Worm (Caenorhabditis elegans) whole organism, L4 larva: Measurements from ENCODE around the gene K10H10.9.
"Not testable (repeated sequence)": the region's sequence is repeated elsewhere in the genome, so short reads cannot be mapped to it uniquely, and the experiment has no call there.

ENCODE experiments used
- F37D6.2 ChIP-seq: sonication (generic microtip); optimal IDR thresholded peaks from 2 replicates; lab custom pipeline; 2016; ENCODE audit warnings: mild to moderate bottlenecking, missing genetic modification characterization, missing compliant biosample characterization
- F44E2.7 ChIP-seq: fragments of 200-800 bp; sonication (Bioruptor generic); IDR thresholded peaks from 2 replicates; pipeline ENCODE4 v2.1.2; 2022; ENCODE audit warnings: missing genetic modification characterization, missing compliant biosample characterization
- R02D3.7 ChIP-seq: fragments of 150-350 bp; sonication (generic microtip); optimal IDR thresholded peaks from 3 replicates; lab custom pipeline; 2014; ENCODE audit warnings: missing biosample characterization, missing genetic modification characterization
- T20F7.1 ChIP-seq: fragments of 200-800 bp; sonication (Bioruptor generic); optimal IDR thresholded peaks from 2 replicates; lab custom pipeline; 2018; ENCODE audit warnings: mild to moderate bottlenecking, missing genetic modification characterization, missing compliant biosample characterization
- Y48G9A.11 ChIP-seq: fragments of 200-800 bp; sonication (Bioruptor generic); IDR thresholded peaks from 2 replicates; pipeline ENCODE4 v1.3.6; 2022; ENCODE audit warnings: missing genetic modification reagents, missing genetic modification characterization, missing compliant biosample characterization
- Y75B8A.6 ChIP-seq: fragments of 200-800 bp; sonication (Bioruptor generic); IDR thresholded peaks from 2 replicates; pipeline ENCODE4 v1.3.6; 2022; ENCODE audit warnings: missing genetic modification reagents, missing genetic modification characterization, missing compliant biosample characterization
- ZK337.2 ChIP-seq: fragments of 200-800 bp; sonication (Bioruptor generic); IDR thresholded peaks from 2 replicates; pipeline ENCODE4 v1.3.6; 2022; ENCODE audit warnings: missing genetic modification reagents, missing genetic modification characterization, missing compliant biosample characterization
- aly-2 ChIP-seq: sonication (generic microtip); optimal IDR thresholded peaks from 2 replicates; lab custom pipeline; 2018; ENCODE audit warnings: missing biosample characterization, missing genetic modification characterization
- ama-1 ChIP-seq: fragments of 150-350 bp; optimal IDR thresholded peaks from 2 replicates; lab custom pipeline; 2014; ENCODE audit warnings: inconsistent platforms, mixed read lengths
- attf-4 ChIP-seq: sonication (generic microtip); optimal IDR thresholded peaks from 3 replicates; lab custom pipeline; 2017; ENCODE audit warnings: missing biosample characterization, missing genetic modification characterization
- ceh-44 ChIP-seq: fragments of 200-800 bp; sonication (Bioruptor generic); IDR thresholded peaks from 2 replicates; pipeline ENCODE4 v1.3.6; 2022; ENCODE audit warnings: missing genetic modification reagents, missing genetic modification characterization, missing compliant biosample characterization
- ceh-82 ChIP-seq: sonication (generic microtip); optimal IDR thresholded peaks from 2 replicates; lab custom pipeline; 2017; ENCODE audit warnings: missing biosample characterization, missing genetic modification characterization
- daf-16 ChIP-seq, 3 experiments: sonication (generic microtip); optimal IDR thresholded peaks; 2 replicates each; lab custom pipeline; 2016 to 2017; ENCODE audit warnings: missing genetic modification characterization in 3 of 3, missing genetic modification reagents in 3 of 3, mild to moderate bottlenecking in 2 of 3, missing compliant biosample characterization in 2 of 3, missing biosample characterization in 1 of 3, moderate library complexity in 1 of 3
- dpl-1 ChIP-seq: fragments of 150-350 bp; optimal IDR thresholded peaks from 2 replicates; lab custom pipeline; 2014; ENCODE audit warnings: missing biosample characterization, missing genetic modification reagents, missing genetic modification characterization
- fkh-10 ChIP-seq: fragments of 150-350 bp; optimal IDR thresholded peaks from 2 replicates; lab custom pipeline; 2014; ENCODE audit warnings: missing biosample characterization, missing genetic modification reagents, missing genetic modification characterization
- gei-8 ChIP-seq: fragments of 200-800 bp; sonication (Bioruptor generic); optimal IDR thresholded peaks from 2 replicates; lab custom pipeline; 2018; ENCODE audit warnings: mild to moderate bottlenecking, missing genetic modification characterization, missing compliant biosample characterization
- hif-1 ChIP-seq, 2 experiments: sonication (generic microtip); optimal IDR thresholded peaks; 2 replicates each; lab custom pipeline; 2016 to 2017; ENCODE audit warnings: missing compliant biosample characterization in 2 of 2, missing genetic modification characterization in 2 of 2, missing genetic modification reagents in 2 of 2, missing genotype in 2 of 2, mild to moderate bottlenecking in 1 of 2
- hmg-1.1 ChIP-seq: fragments of 200-800 bp; sonication (Bioruptor generic); IDR thresholded peaks from 2 replicates; pipeline ENCODE4 v1.3.6; 2022; ENCODE audit warnings: missing genetic modification reagents, missing genetic modification characterization, missing compliant biosample characterization
- lim-7 ChIP-seq: fragments of 200-800 bp; sonication (Bioruptor generic); IDR thresholded peaks from 2 replicates; pipeline ENCODE4 v1.3.6; 2022; ENCODE audit warnings: missing genetic modification characterization, missing compliant biosample characterization
- lin-1 ChIP-seq: fragments of 200-800 bp; sonication (Bioruptor generic); IDR thresholded peaks from 2 replicates; pipeline ENCODE4 v1.3.6; 2022; ENCODE audit warnings: missing genetic modification reagents, missing genetic modification characterization, missing compliant biosample characterization
- lin-13 ChIP-seq: fragments of 150-350 bp; optimal IDR thresholded peaks from 2 replicates; lab custom pipeline; 2014; ENCODE audit warnings: missing biosample characterization, missing genetic modification reagents, missing genetic modification characterization
- lin-38 ChIP-seq: fragments of 200-800 bp; sonication (Bioruptor generic); IDR thresholded peaks from 2 replicates; pipeline ENCODE4 v1.3.6; 2022; ENCODE audit warnings: missing genetic modification reagents, missing genetic modification characterization, missing compliant biosample characterization
- lir-3 ChIP-seq: sonication (generic microtip); optimal IDR thresholded peaks from 2 replicates; lab custom pipeline; 2016; ENCODE audit warnings: mild to moderate bottlenecking, missing genetic modification characterization, missing compliant biosample characterization
- lsy-2 ChIP-seq, 2 experiments: fragments of 150-350 bp in 1 of 2; sonication (generic microtip) in 1 of 2; optimal IDR thresholded peaks; 2 replicates each; lab custom pipeline; 2014 to 2017; ENCODE audit warnings: missing biosample characterization in 2 of 2, missing genetic modification characterization in 2 of 2
- madf-5 ChIP-seq, 2 experiments: fragments of 200-800 bp; sonication (Bioruptor generic); IDR thresholded peaks; 2 replicates each; pipeline ENCODE4 v1.3.6; 2022; ENCODE audit warnings: missing compliant biosample characterization in 2 of 2, missing genetic modification characterization in 2 of 2
- mdl-1 ChIP-seq, 2 experiments: fragments of 150-350 bp in 1 of 2; sonication (generic microtip) in 1 of 2; optimal IDR thresholded peaks; 2 replicates each; lab custom pipeline; 2014 to 2017; ENCODE audit warnings: missing biosample characterization in 2 of 2, missing genetic modification characterization in 2 of 2
- mes-2 ChIP-seq: sonication (generic microtip); optimal IDR thresholded peaks from 2 replicates; lab custom pipeline; 2016; ENCODE audit warnings: missing genotype, mild to moderate bottlenecking, missing genetic modification characterization, missing compliant biosample characterization; ENCODE audit not compliant: poor library complexity, severe bottlenecking
- mxl-2 ChIP-seq: fragments of 200-800 bp; sonication (Bioruptor generic); conservative IDR thresholded peaks from 2 replicates; pipeline ENCODE4 v1.3.6; 2022; ENCODE audit warnings: missing genetic modification reagents, missing genetic modification characterization, missing compliant biosample characterization
- mxl-3 ChIP-seq: fragments of 200-800 bp; sonication (Bioruptor generic); optimal IDR thresholded peaks from 2 replicates; lab custom pipeline; 2018; ENCODE audit warnings: mild to moderate bottlenecking, missing genetic modification characterization, missing compliant biosample characterization
- nhr-237 ChIP-seq: sonication (generic microtip); optimal IDR thresholded peaks from 2 replicates; lab custom pipeline; 2017; ENCODE audit warnings: missing biosample characterization, missing genetic modification characterization
- nhr-25 ChIP-seq: sonication (generic microtip); optimal IDR thresholded peaks from 2 replicates; lab custom pipeline; 2017; ENCODE audit warnings: missing genetic modification characterization, mild to moderate bottlenecking, missing compliant biosample characterization, antibody characterized with exemption, moderate library complexity, borderline replicate concordance; ENCODE audit not compliant: insufficient read depth
- nhr-48 ChIP-seq: sonication (generic microtip); optimal IDR thresholded peaks from 2 replicates; lab custom pipeline; 2016; ENCODE audit warnings: mild to moderate bottlenecking, missing genetic modification characterization, missing compliant biosample characterization
- nhr-77 ChIP-seq: fragments of 150-350 bp; optimal IDR thresholded peaks from 2 replicates; lab custom pipeline; 2014; ENCODE audit warnings: missing biosample characterization, missing genetic modification characterization
- pha-4 ChIP-seq, 2 experiments: fragments of 150-350 bp in 1 of 2; fragments of 200-800 bp in 1 of 2; sonication (Bioruptor generic) in 1 of 2; IDR thresholded peaks in 1 of 2; optimal IDR thresholded peaks in 1 of 2; 2 replicates each; pipeline versions ENCODE4 v1.3.6 to Lab custom; 2014 to 2022; ENCODE audit warnings: missing genetic modification characterization in 2 of 2, missing genetic modification reagents in 2 of 2, missing biosample characterization in 1 of 2, missing compliant biosample characterization in 1 of 2
- php-3 ChIP-seq: fragments of 200-800 bp; sonication (Bioruptor generic); IDR thresholded peaks from 2 replicates; pipeline ENCODE4 v1.3.6; 2022; ENCODE audit warnings: missing genetic modification reagents, missing genetic modification characterization, missing compliant biosample characterization
- saeg-2 ChIP-seq: fragments of 200-800 bp; sonication (Bioruptor generic); IDR thresholded peaks from 2 replicates; pipeline ENCODE4 v1.3.6; 2022; ENCODE audit warnings: missing genetic modification reagents, missing genetic modification characterization, missing compliant biosample characterization
- spr-1 ChIP-seq: sonication (generic microtip); optimal IDR thresholded peaks from 2 replicates; lab custom pipeline; 2016; ENCODE audit warnings: mild to moderate bottlenecking, missing genetic modification characterization, missing compliant biosample characterization
- tra-1 ChIP-seq: fragments of 200-800 bp; sonication (Bioruptor generic); IDR thresholded peaks from 2 replicates; pipeline ENCODE4 v1.3.6; 2022; ENCODE audit warnings: missing genetic modification reagents, missing genetic modification characterization, missing compliant biosample characterization
- unc-130 ChIP-seq: sonication (generic microtip); optimal IDR thresholded peaks from 2 replicates; lab custom pipeline; 2016; ENCODE audit warnings: missing genetic modification reagents, missing genetic modification characterization, missing compliant biosample characterization
- unc-39 ChIP-seq: sonication (generic microtip); optimal IDR thresholded peaks from 2 replicates; lab custom pipeline; 2017; ENCODE audit warnings: missing biosample characterization, missing genetic modification characterization
- unc-62 ChIP-seq, 3 experiments: fragments of 150-350 bp in 1 of 3; sonication (generic microtip); optimal IDR thresholded peaks in 2 of 3; peaks in 1 of 3; 1 replicate in 1 of 3; 2 replicates in 2 of 3; lab custom pipeline; 2014 to 2017; ENCODE audit warnings: missing biosample characterization in 3 of 3, missing genetic modification characterization in 3 of 3, missing genetic modification reagents in 3 of 3, missing genotype in 1 of 3
- zfp-3 ChIP-seq: fragments of 200-800 bp; sonication (Bioruptor generic); conservative IDR thresholded peaks from 2 replicates; pipeline ENCODE4 v1.3.6; 2022; ENCODE audit warnings: missing genetic modification reagents, missing genetic modification characterization, missing compliant biosample characterization
- zip-11 ChIP-seq: fragments of 200-800 bp; sonication (Bioruptor generic); IDR thresholded peaks from 2 replicates; pipeline ENCODE4 v1.3.6; 2022; ENCODE audit warnings: missing genetic modification characterization, missing compliant biosample characterization

Gene K10H10.9

DNA sequence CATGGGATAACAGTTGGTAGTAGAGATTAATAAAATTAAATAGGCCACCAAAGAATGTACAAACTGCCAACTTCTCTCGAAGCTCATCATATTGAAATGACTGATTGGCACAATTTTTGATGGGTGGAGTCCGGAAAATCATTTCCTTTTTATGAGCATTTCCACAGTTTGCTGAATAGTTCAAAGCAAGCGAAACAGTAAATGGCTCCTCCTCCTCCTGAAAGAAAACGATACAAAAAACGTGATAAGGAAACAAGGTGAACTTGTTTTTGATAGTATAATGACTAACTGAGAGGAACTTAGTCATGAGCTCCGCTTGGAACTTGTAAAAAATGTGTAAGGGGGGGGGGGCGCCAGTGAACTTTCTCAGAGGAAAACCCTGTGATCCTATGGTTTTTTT is at the start of gene K10H10.9:
TSS of gene K10H10.9 (minus strand) at position 101 of the 400 bp plus-strand sequence.
- TF ChIP-seq Y75B8A.6 (GFP tag; lab: Robert Waterston, UW), result no peak
- no peak for TF ChIP-seq ZK337.2 (GFP tag; lab: Robert Waterston, UW)
- TF ChIP-seq ceh-82 (tag; lab: Kevin White, UChicago), result no peak
- no peak for TF ChIP-seq unc-39 (tag; lab: Kevin White, UChicago)
- TF ChIP-seq php-3 (GFP tag; lab: Robert Waterston, UW), result no peak
- TF ChIP-seq R02D3.7 (tag; lab: Kevin White, UChicago), result no peak
- no peak for TF ChIP-seq aly-2 (tag; lab: Kevin White, UChicago)
- TF ChIP-seq daf-16 (GFP tag; optimal IDR thresholded peaks at IDR 0.05; lab: Kevin White, UChicago), result no peak
- TF ChIP-seq daf-16 (tag; optimal IDR thresholded peaks at IDR 0.05; lab: Kevin White, UChicago), result no peak
- no peak for TF ChIP-seq mxl-3 (GFP tag; lab: Kevin White, UChicago)
- no peak for TF ChIP-seq dpl-1 (GFP tag; lab: Kevin White, UChicago)
- TF ChIP-seq F37D6.2 (tag; lab: Kevin White, UChicago), result no peak
- TF ChIP-seq nhr-25, result no peak
- TF ChIP-seq ama-1 (lab: Kevin White, UChicago), result no peak
- TF ChIP-seq unc-62 (GFP tag; optimal IDR thresholded peaks at IDR 0.05 in 1 of 2; lab: Kevin White, UChicago), result no peak
- no peak for TF ChIP-seq unc-62 (tag; optimal IDR thresholded peaks at IDR 0.05; lab: Kevin White, UChicago)
- no peak for TF ChIP-seq Y48G9A.11 (GFP tag; lab: Robert Waterston, UW)
- no peak for TF ChIP-seq fkh-10 (GFP tag; lab: Kevin White, UChicago)
- TF ChIP-seq attf-4, result no peak
- no peak for TF ChIP-seq F44E2.7 (GFP tag; lab: Robert Waterston, UW)
- TF ChIP-seq zip-11, result no peak
- no peak for TF ChIP-seq nhr-48 (tag; lab: Kevin White, UChicago)

DNA sequence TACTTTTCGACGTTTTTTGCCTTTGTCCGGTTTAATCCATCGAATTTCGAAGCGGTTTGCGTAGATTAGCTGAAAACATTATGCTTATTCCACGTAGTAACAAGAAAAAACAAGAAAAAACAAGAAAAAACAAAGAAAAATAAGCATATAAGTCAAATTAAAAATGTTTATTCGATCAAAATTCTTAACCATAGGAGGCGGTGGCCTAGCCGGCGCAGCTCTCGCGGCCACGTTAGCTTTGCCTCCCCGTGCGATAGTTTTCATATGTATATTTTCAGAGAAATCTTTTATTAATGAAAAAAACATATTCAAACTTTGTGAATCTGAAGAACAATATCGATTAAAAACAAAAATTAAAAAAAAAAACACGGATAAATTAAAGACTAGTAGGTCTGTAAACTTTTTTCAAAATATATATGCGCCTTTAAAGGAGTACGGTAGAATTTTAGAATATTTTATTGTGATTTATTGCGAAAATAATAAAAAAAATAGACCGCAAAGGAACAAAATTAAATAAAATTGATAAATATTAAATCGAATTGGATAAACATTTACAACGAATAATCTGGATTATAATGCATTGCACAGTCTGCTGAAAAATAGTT is 49.0 kb upstream of the K10H10.9 start:
- TF ChIP-seq madf-5 (GFP tag; IDR thresholded peaks at IDR 0.05; lab: Robert Waterston, UW), result peak in 1 of 2 experiments; percentile 43; a peak in 1 of 4 replicates
- TF ChIP-seq unc-130 (GFP tag; lab: Kevin White, UChicago), result peak; percentile 12
- peak; percentile 69; the same call in 1 of the 2 replicates for TF ChIP-seq ZK337.2 (GFP tag; lab: Robert Waterston, UW)
- 0 out of 2 replicates have a peak, but pooled peaks have one; percentile 44 for TF ChIP-seq hmg-1.1 (GFP tag; lab: Robert Waterston, UW)
- TF ChIP-seq lin-38 (GFP tag; lab: Robert Waterston, UW), result peak; percentile 48
- TF ChIP-seq nhr-77 (tag; lab: Kevin White, UChicago), result peak; percentile 32
- peak; percentile 15 to 94 for TF ChIP-seq lsy-2 (tag; optimal IDR thresholded peaks at IDR 0.05; lab: Kevin White, UChicago)
- peak; percentile 71 for TF ChIP-seq mes-2 (tag; lab: Kevin White, UChicago)
- peak in 1 of 2 experiments; percentile 32 for TF ChIP-seq hif-1 (tag; optimal IDR thresholded peaks at IDR 0.05; lab: Kevin White, UChicago)

DNA sequence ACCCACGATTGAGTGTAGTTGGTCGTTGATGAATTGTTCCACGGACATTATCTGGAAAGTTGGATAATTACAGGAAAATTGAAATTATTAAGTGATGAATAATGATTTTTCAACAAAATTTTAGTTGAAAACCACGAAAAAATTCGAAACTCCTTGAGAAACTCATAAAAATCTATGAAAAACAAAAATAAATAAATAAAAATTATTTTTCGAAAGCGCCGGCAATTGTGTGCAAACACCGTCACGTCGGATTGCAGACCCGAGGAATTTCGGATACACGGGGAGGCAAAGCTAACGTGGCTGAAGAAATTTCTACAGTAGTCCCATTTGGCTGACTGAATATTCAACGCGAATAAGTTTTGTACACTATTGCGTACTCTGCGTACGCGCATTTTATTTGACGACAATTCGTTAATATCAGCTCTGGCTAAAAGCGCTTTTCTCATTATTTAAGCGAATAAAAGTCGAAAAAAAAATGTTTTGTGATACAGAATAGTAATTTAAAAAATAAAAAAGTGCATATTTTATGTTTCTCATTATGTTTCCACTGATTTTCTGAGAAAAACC is 46.7 kb upstream of the K10H10.9 start, which contains the start of gene mog-4:
TSS of gene mog-4 (minus strand) at position 51 of the 567 bp plus-strand sequence.
- TF ChIP-seq mxl-3 (GFP tag; lab: Kevin White, UChicago) (peak; percentile 94), lin-13 (peak; percentile 62), tra-1 (GFP tag; lab: Robert Waterston, UW) (peak; percentile 100), lim-7 (GFP tag; lab: Robert Waterston, UW) (peak; percentile 82), lsy-2 (tag; optimal IDR thresholded peaks at IDR 0.05; lab: Kevin White, UChicago) (peak; percentile 97 to 99), spr-1 (tag; lab: Kevin White, UChicago) (peak; percentile 93), mxl-2 (GFP tag; lab: Robert Waterston, UW) (peak; percentile 94), saeg-2 (GFP tag; lab: Robert Waterston, UW) (peak; percentile 98), nhr-237 (peak; percentile 54), gei-8 (GFP tag; lab: Kevin White, UChicago) (peak; percentile 41), hif-1 (tag; optimal IDR thresholded peaks at IDR 0.05; lab: Kevin White, UChicago) (peak; percentile 76 to 96), mdl-1 (tag; optimal IDR thresholded peaks at IDR 0.05; lab: Kevin White, UChicago) (peak in 1 of 2 experiments; percentile 83), ceh-44 (GFP tag; lab: Robert Waterston, UW) (peak; percentile 99), lir-3 (tag; lab: Kevin White, UChicago) (peak; percentile 61), zfp-3 (GFP tag; lab: Robert Waterston, UW) (peak; percentile 100), T20F7.1 (GFP tag; lab: Kevin White, UChicago) (peak; percentile 95), pha-4 (GFP tag; IDR thresholded peaks at IDR 0.05; lab: Robert Waterston, UW) (peak; percentile 99), php-3 (GFP tag; lab: Robert Waterston, UW) (peak; percentile 99), lin-1 (GFP tag; lab: Robert Waterston, UW) (peak; percentile 98), Y75B8A.6 (GFP tag; lab: Robert Waterston, UW) (peak; percentile 100), ZK337.2 (GFP tag; lab: Robert Waterston, UW) (peak; percentile 100), madf-5 (GFP tag; IDR thresholded peaks at IDR 0.05; lab: Robert Waterston, UW) (peak; percentile 99 to 100)
- TF ChIP-seq pha-4 (tag; optimal IDR thresholded peaks at IDR 0.05; lab: Kevin White, UChicago), result not testable (repeated sequence)
